Fruit fly (Drosophila melanogaster): ENCODE measurements around the gene Idgf2.
A peak's percentile ranks its signal among the peaks of the same experiment; 100 is the strongest.

Idgf2 gene

dm6 chr2L:16446975-16447509 lies at the start of gene Idgf2:
Idgf2 (plus strand) TSS chr2L:16447330.
- TF ChIP-seq sage (GFP tag; optimal IDR thresholded peaks at IDR 0.05) (no peak), fru (GFP tag; optimal IDR thresholded peaks at IDR 0.05) (no peak), Rel (GFP tag; optimal IDR thresholded peaks at IDR 0.05) (no peak), Rel (tag; optimal IDR thresholded peaks at IDR 0.05) (peak; percentile 71), Sp1 (GFP tag; optimal IDR thresholded peaks at IDR 0.05) (no peak), woc (GFP tag; optimal IDR thresholded peaks at IDR 0.05) (no peak), dsf (GFP tag; optimal IDR thresholded peaks at IDR 0.05; ENCODE audit: borderline replicate concordance) (no peak), Myc (optimal IDR thresholded peaks at IDR 0.05) (no peak), usp (GFP tag; optimal IDR thresholded peaks at IDR 0.05) (no peak), br (GFP tag; optimal IDR thresholded peaks at IDR 0.05) (peak; percentile 11), tai (GFP tag; optimal IDR thresholded peaks at IDR 0.05) (no peak), jim (GFP tag; optimal IDR thresholded peaks at IDR 0.05) (no peak), HLH106 (tag; optimal IDR thresholded peaks at IDR 0.05) (no peak), psq (GFP tag; optimal IDR thresholded peaks at IDR 0.05) (no peak)

- TF ChIP-seq Dfd (GFP tag; optimal IDR thresholded peaks at IDR 0.05) (peak; percentile 92), Myc (optimal IDR thresholded peaks at IDR 0.05) (no peak)
Measured at dm6 chr2L:16397517-16397916, 49.6 kb upstream of the Idgf2 start.

dm6 chr2L:16402512-16402911 lies 44.6 kb upstream of the Idgf2 start:
- TF ChIP-seq Jra (GFP tag; optimal IDR thresholded peaks at IDR 0.05): no peak
- TF ChIP-seq Mio (GFP tag; optimal IDR thresholded peaks at IDR 0.05): no peak
- TF ChIP-seq Sp1 (GFP tag; optimal IDR thresholded peaks at IDR 0.05): no peak
- TF ChIP-seq HLH106 (tag; optimal IDR thresholded peaks at IDR 0.05): peak; percentile 22
- TF ChIP-seq dsf (GFP tag; optimal IDR thresholded peaks at IDR 0.05; ENCODE audit: borderline replicate concordance): no peak
- TF ChIP-seq Hr78 (GFP tag; optimal IDR thresholded peaks at IDR 0.05): no peak
- TF ChIP-seq usp (GFP tag; optimal IDR thresholded peaks at IDR 0.05): no peak
- TF ChIP-seq woc (GFP tag; optimal IDR thresholded peaks at IDR 0.05): peak; percentile 7
- TF ChIP-seq ey (GFP tag; optimal IDR thresholded peaks at IDR 0.05): peak; percentile 31
- TF ChIP-seq sv (GFP tag; optimal IDR thresholded peaks at IDR 0.05): no peak
- TF ChIP-seq fru (GFP tag; optimal IDR thresholded peaks at IDR 0.05): peak; percentile 31
- TF ChIP-seq Myc (optimal IDR thresholded peaks at IDR 0.05): no peak
- TF ChIP-seq CG32264 (GFP tag; optimal IDR thresholded peaks at IDR 0.05): no peak
- TF ChIP-seq foxo (GFP tag; optimal IDR thresholded peaks at IDR 0.05): peak in 1 of 2 experiments; percentile 33
- TF ChIP-seq Vsx2 (GFP tag; optimal IDR thresholded peaks at IDR 0.05; ENCODE audit: partially characterized antibody): no peak
- peak; percentile 21 for TF ChIP-seq OdsH (GFP tag; optimal IDR thresholded peaks at IDR 0.05)
- TF ChIP-seq dmrt93B (GFP tag; optimal IDR thresholded peaks at IDR 0.05): no peak
- TF ChIP-seq sage (GFP tag; optimal IDR thresholded peaks at IDR 0.05): no peak
- TF ChIP-seq tai (GFP tag; optimal IDR thresholded peaks at IDR 0.05): no peak
- no peak for TF ChIP-seq jim (GFP tag; optimal IDR thresholded peaks at IDR 0.05)
- TF ChIP-seq Hr83 (GFP tag; optimal IDR thresholded peaks at IDR 0.05; ENCODE audit: poor library complexity, severe bottlenecking): no peak
- TF ChIP-seq CG9705 (GFP tag; optimal IDR thresholded peaks at IDR 0.05): no peak
- TF ChIP-seq Rel (GFP tag; optimal IDR thresholded peaks at IDR 0.05): no peak
- no peak for TF ChIP-seq Rel (tag; optimal IDR thresholded peaks at IDR 0.05)
- no peak for TF ChIP-seq N (GFP tag; optimal IDR thresholded peaks at IDR 0.05)
- TF ChIP-seq Dif (GFP tag; optimal IDR thresholded peaks at IDR 0.05; ENCODE audit: partially characterized antibody): no peak
- no peak for TF ChIP-seq rgr (GFP tag; optimal IDR thresholded peaks at IDR 0.05)
- no peak for TF ChIP-seq GATAd (GFP tag; optimal IDR thresholded peaks at IDR 0.05)
- TF ChIP-seq Abd-B (GFP tag; optimal IDR thresholded peaks at IDR 0.05): no peak
- no peak for TF ChIP-seq pan (optimal IDR thresholded peaks at IDR 0.05)
- TF ChIP-seq h (GFP tag; optimal IDR thresholded peaks at IDR 0.05): peak; percentile 42
- TF ChIP-seq lola (GFP tag; optimal IDR thresholded peaks at IDR 0.05): no peak
- no peak for TF ChIP-seq psq (GFP tag; optimal IDR thresholded peaks at IDR 0.05)
- no peak for TF ChIP-seq brk (GFP tag; optimal IDR thresholded peaks at IDR 0.05)
- TF ChIP-seq Dfd (GFP tag; optimal IDR thresholded peaks at IDR 0.05): no peak
- TF ChIP-seq dl (GFP tag; optimal IDR thresholded peaks at IDR 0.05; ENCODE audit: insufficient read depth in 1 of 2, partially characterized antibody in 2 of 2): no peak
- TF ChIP-seq Hnf4 (GFP tag; optimal IDR thresholded peaks at IDR 0.05): no peak
- TF ChIP-seq br (GFP tag; optimal IDR thresholded peaks at IDR 0.05): no peak

All from whole organism, wandering third instar larva.